Fruit fly (Drosophila melanogaster): ENCODE measurements around the gene CG42779.

Gene CG42779

DNA sequence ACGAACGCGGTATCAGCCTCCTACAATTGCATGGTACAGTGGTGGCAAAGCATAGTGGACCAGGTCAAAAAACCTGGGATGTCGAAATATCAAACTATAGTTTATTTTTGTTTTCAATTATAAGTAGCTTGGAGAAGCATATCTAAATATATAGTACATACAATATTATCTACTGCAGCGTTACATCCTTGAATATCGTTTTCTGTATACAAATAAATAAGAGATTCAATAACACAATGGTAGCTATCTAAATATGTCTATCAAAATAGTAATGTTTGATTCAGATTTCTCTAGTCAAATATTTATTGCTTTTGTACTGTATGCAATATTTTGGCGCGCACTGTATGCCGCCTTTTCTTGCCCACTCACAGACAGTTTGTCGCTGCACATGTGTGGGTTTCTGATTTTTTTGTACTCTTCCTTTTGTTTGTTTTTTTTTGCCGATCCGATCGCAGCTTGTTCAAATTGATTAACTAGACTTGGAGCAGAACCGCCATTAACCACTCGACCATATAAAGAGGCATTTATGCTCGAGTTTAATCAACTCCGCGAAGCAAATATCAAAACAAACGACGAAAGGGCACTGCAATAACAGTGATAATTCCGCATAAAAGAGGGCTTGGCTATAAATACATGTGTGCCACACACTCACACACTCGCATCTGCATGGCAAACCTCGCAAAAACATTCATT, 40.6 kb upstream of the CG42779 start (continued):
- peak; percentile 75; the same call in 1 of the 2 replicates for TF ChIP-seq toy (GFP tag; IDR thresholded peaks at IDR 0.05)
- peak; percentile 87 for TF ChIP-seq Mad (GFP tag; optimal IDR thresholded peaks at IDR 0.05)
- TF ChIP-seq CG3847 (GFP tag; IDR thresholded peaks at IDR 0.05) = peak; percentile 88
- TF ChIP-seq CG8359 (GFP tag; optimal IDR thresholded peaks at IDR 0.05; ENCODE audit: borderline replicate concordance) = peak; percentile 79
- no peak for TF ChIP-seq hkb (optimal IDR thresholded peaks at IDR 0.05)
- peak; percentile 98 for TF ChIP-seq hkb (GFP tag; IDR thresholded peaks at IDR 0.05)
- TF ChIP-seq Kr (GFP tag; optimal IDR thresholded peaks at IDR 0.05) = peak; percentile 66
- peak; percentile 93 for TF ChIP-seq CG14014 (GFP tag; IDR thresholded peaks at IDR 0.05)
- peak; percentile 68 for TF ChIP-seq dm (GFP tag; optimal IDR thresholded peaks at IDR 0.05)
- TF ChIP-seq CG9817 (tag; optimal IDR thresholded peaks at IDR 0.05) = peak; percentile 88
- peak; percentile 82 for TF ChIP-seq CG4730 (GFP tag; IDR thresholded peaks at IDR 0.05)
- peak; percentile 64 for TF ChIP-seq pros (GFP tag; optimal IDR thresholded peaks at IDR 0.05)
- TF ChIP-seq ab (GFP tag; optimal IDR thresholded peaks at IDR 0.05) = peak; percentile 73
- TF ChIP-seq cwo (GFP tag; optimal IDR thresholded peaks at IDR 0.05) = peak; percentile 93
- TF ChIP-seq Six4 (GFP tag; optimal IDR thresholded peaks at IDR 0.05) = peak; percentile 94
- peak; percentile 55 for TF ChIP-seq ash1 (GFP tag; optimal IDR thresholded peaks at IDR 0.05)
- peak; percentile 90 for TF ChIP-seq CG12744 (GFP tag; optimal IDR thresholded peaks at IDR 0.05)
- TF ChIP-seq vvl (GFP tag; IDR thresholded peaks at IDR 0.05) = peak; percentile 96
- TF ChIP-seq Dbx (GFP tag; IDR thresholded peaks at IDR 0.05) = peak; percentile 87
- TF ChIP-seq mam (GFP tag; optimal IDR thresholded peaks at IDR 0.05) = peak; percentile 88
- peak; percentile 88 for TF ChIP-seq Dip3 (GFP tag; optimal IDR thresholded peaks at IDR 0.05)
- TF ChIP-seq CG10366 (GFP tag; IDR thresholded peaks at IDR 0.05) = peak; percentile 91
- TF ChIP-seq chm (GFP tag; IDR thresholded peaks at IDR 0.05) = peak; percentile 87
- peak; percentile 80 for TF ChIP-seq CG15514 (GFP tag; optimal IDR thresholded peaks at IDR 0.05)
- TF ChIP-seq CG10654 (GFP tag; optimal IDR thresholded peaks at IDR 0.05) = peak; percentile 91
- peak; percentile 87 for TF ChIP-seq CG12942 (GFP tag; optimal IDR thresholded peaks at IDR 0.05)
- no peak for TF ChIP-seq CG7271 (tag; optimal IDR thresholded peaks at IDR 0.05)
- TF ChIP-seq Ets97D (GFP tag; optimal IDR thresholded peaks at IDR 0.05) = peak; percentile 69
- peak; percentile 92 for TF ChIP-seq CG6765 (GFP tag; optimal IDR thresholded peaks at IDR 0.05)
- peak; percentile 83 for TF ChIP-seq CG8089 (GFP tag; optimal IDR thresholded peaks at IDR 0.05)
- TF ChIP-seq nau (GFP tag; optimal IDR thresholded peaks at IDR 0.05) = peak; percentile 97
- no peak for TF ChIP-seq abd-A (tag; optimal IDR thresholded peaks at IDR 0.05)
- TF ChIP-seq Nf-YA (GFP tag; IDR thresholded peaks at IDR 0.05) = peak; percentile 78
- peak; percentile 47 for TF ChIP-seq CG3995 (GFP tag; optimal IDR thresholded peaks at IDR 0.05)
- peak; percentile 85 for TF ChIP-seq pb (GFP tag; optimal IDR thresholded peaks at IDR 0.05)
- TF ChIP-seq slou (GFP tag; optimal IDR thresholded peaks at IDR 0.05) = peak; percentile 92
- peak; percentile 84 for TF ChIP-seq gsb (GFP tag; IDR thresholded peaks at IDR 0.05)
- TF ChIP-seq GATAe (GFP tag; conservative IDR thresholded peaks at IDR 0.05) = peak; percentile 47
- peak; percentile 99 for TF ChIP-seq sens (GFP tag)
- peak; percentile 86 for TF ChIP-seq HLH54F (GFP tag; optimal IDR thresholded peaks at IDR 0.05)
- TF ChIP-seq Chrac-16 (GFP tag; optimal IDR thresholded peaks at IDR 0.05) = peak; percentile 94
- peak; percentile 90 for TF ChIP-seq Lhr (GFP tag; optimal IDR thresholded peaks at IDR 0.05)
- peak; percentile 88 for TF ChIP-seq CG34376 (GFP tag; optimal IDR thresholded peaks at IDR 0.05)
- peak; percentile 95 for TF ChIP-seq CG18619 (GFP tag; optimal IDR thresholded peaks at IDR 0.05)
- no peak for TF ChIP-seq yki (optimal IDR thresholded peaks at IDR 0.05)
- peak; percentile 82; the same call in 1 of the 2 replicates for TF ChIP-seq Taf1 (GFP tag; IDR thresholded peaks at IDR 0.05)
- peak; percentile 94 for TF ChIP-seq caup (GFP tag; optimal IDR thresholded peaks at IDR 0.05; ENCODE audit: severe bottlenecking)
- no peak for TF ChIP-seq HLHmδ (GFP tag; optimal IDR thresholded peaks at IDR 0.05)
- peak; percentile 95 for TF ChIP-seq CG12219 (GFP tag; optimal IDR thresholded peaks at IDR 0.05)
- peak; percentile 71 for TF ChIP-seq MTF-1 (GFP tag; optimal IDR thresholded peaks at IDR 0.05; ENCODE audit: borderline replicate concordance)
- peak; percentile 88 for TF ChIP-seq Antp (GFP tag; optimal IDR thresholded peaks at IDR 0.05)

All from whole organism, embryonic.